Worm (Caenorhabditis elegans) whole organism, midembryonic: ENCODE results near the gene str-162.
A peak's percentile ranks its signal among the peaks of the same experiment; 100 is the strongest.

Experiments used
- T22C8.4 ChIP-seq: fragments of 200-800 bp; sonication (Bioruptor generic); IDR thresholded peaks from 2 replicates; pipeline ENCODE4 v1.3.6; 2022; ENCODE audit warnings: missing genetic modification characterization, missing compliant biosample characterization
- cog-1 ChIP-seq: sonication (generic microtip); optimal IDR thresholded peaks from 2 replicates; lab custom pipeline; 2016; ENCODE audit warnings: missing genetic modification characterization, missing compliant biosample characterization
- flt-1 ChIP-seq: fragments of 200-800 bp; sonication (Bioruptor generic); IDR thresholded peaks from 2 replicates; pipeline ENCODE4 v1.3.6; 2022; ENCODE audit warnings: missing genetic modification characterization, missing compliant biosample characterization
- klf-2 ChIP-seq: fragments of 200-800 bp; sonication (Bioruptor generic); conservative IDR thresholded peaks from 2 replicates; pipeline ENCODE4 v1.3.6; 2022; ENCODE audit warnings: missing genetic modification reagents, missing genetic modification characterization, missing compliant biosample characterization
- med-1 ChIP-seq: sonication (generic microtip); optimal IDR thresholded peaks from 2 replicates; lab custom pipeline; 2017; ENCODE audit warnings: missing genetic modification characterization, mild to moderate bottlenecking, missing compliant biosample characterization, antibody characterized with exemption, missing genetic modification reagents; ENCODE audit not compliant: insufficient read depth
- ref-1 ChIP-seq: fragments of 200-800 bp; sonication (Bioruptor generic); conservative IDR thresholded peaks from 2 replicates; pipeline ENCODE4 v1.3.6; 2022; ENCODE audit warnings: missing genetic modification reagents, missing genetic modification characterization, missing compliant biosample characterization
- tab-1 ChIP-seq: fragments of 200-800 bp; sonication (Bioruptor generic); IDR thresholded peaks from 2 replicates; pipeline ENCODE4 v1.3.6; 2022; ENCODE audit warnings: missing genetic modification characterization, missing compliant biosample characterization
- ztf-23 ChIP-seq: fragments of 200-800 bp; sonication (Bioruptor generic); IDR thresholded peaks from 2 replicates; pipeline ENCODE4 v1.3.6; 2022; ENCODE audit warnings: missing genetic modification reagents, missing genetic modification characterization, missing compliant biosample characterization
- ztf-29 ChIP-seq: fragments of 200-800 bp; sonication (Bioruptor generic); IDR thresholded peaks from 2 replicates; pipeline ENCODE4 v1.3.6; 2022; ENCODE audit warnings: missing genetic modification reagents, missing genetic modification characterization, missing compliant biosample characterization

Gene str-162

ce11 chrIV:4992089-4992488, at the start of gene str-162:
Gene str-162 (plus strand): TSS chrIV:4992389.
- TF ChIP-seq klf-2 (GFP tag; lab: Robert Waterston, UW), result no peak
- TF ChIP-seq cog-1 (tag; lab: Kevin White, UChicago), result no peak
- TF ChIP-seq flt-1, result no peak
- no peak for TF ChIP-seq ztf-23 (GFP tag; lab: Robert Waterston, UW)
- no peak for TF ChIP-seq ref-1 (GFP tag; lab: Robert Waterston, UW)
- no peak for TF ChIP-seq T22C8.4
- no peak for TF ChIP-seq tab-1
- TF ChIP-seq ztf-29 (GFP tag; lab: Robert Waterston, UW), result no peak
- TF ChIP-seq med-1 (GFP tag; lab: Kevin White, UChicago), result no peak

DNA sequence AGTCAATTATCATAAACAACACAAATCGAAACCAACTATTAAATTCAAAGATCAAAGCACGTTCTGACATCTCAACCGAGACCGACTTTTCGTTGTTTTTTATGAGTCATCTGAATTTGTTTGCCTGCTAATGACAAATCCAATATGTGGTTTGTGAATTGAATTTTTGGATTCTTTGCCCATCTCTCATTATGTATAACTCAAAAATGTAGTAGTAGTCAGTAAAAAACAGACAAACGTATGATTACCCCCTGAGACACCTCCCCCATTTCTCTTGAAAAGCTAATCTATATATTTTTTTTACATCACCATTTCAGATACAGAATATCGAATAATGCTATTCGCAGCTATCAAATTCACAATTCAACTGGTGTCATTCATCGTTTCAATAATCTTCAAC, 46.4 kb upstream of the str-162 start, which contains the start of gene str-169:
Gene str-169 (plus strand): TSS at position 301 of the 400 bp plus-strand sequence.
- TF ChIP-seq med-1 (GFP tag; lab: Kevin White, UChicago) (no peak), T22C8.4 (no peak), ztf-29 (GFP tag; lab: Robert Waterston, UW) (no peak), ref-1 (GFP tag; lab: Robert Waterston, UW) (no peak), flt-1 (no peak), cog-1 (tag; lab: Kevin White, UChicago) (no peak), tab-1 (no peak), klf-2 (GFP tag; lab: Robert Waterston, UW) (no peak), ztf-23 (GFP tag; lab: Robert Waterston, UW) (no peak)

DNA sequence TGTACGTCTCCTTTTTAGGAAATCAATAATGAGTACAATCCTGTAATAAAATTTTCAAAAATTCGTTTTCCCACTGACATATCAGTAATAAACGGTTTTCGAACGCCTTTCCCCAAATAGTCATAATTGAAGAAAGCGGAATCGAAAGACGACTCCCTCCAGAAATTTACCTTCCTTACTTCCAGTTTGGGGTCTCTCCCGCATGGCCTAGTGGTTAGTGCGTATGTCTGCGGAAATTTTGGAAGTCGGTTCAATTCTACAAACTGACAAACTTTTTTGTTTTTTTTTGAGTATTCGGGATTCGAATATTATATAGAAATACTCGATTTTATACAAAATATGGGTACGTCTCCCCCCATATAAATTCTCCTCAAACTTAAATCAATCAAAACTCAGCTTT, 42.5 kb upstream of the str-162 start:
- TF ChIP-seq T22C8.4 (peak; percentile 69), ref-1 (GFP tag; lab: Robert Waterston, UW) (peak; percentile 45; the same call in 1 of the 2 replicates)

- TF ChIP-seq med-1 (GFP tag; lab: Kevin White, UChicago) (no peak), cog-1 (tag; lab: Kevin White, UChicago) (no peak), flt-1 (no peak), tab-1 (no peak), ref-1 (GFP tag; lab: Robert Waterston, UW) (no peak), ztf-29 (GFP tag; lab: Robert Waterston, UW) (no peak), ztf-23 (GFP tag; lab: Robert Waterston, UW) (no peak), klf-2 (GFP tag; lab: Robert Waterston, UW) (no peak), T22C8.4 (no peak)
These were observed 38.3 kb upstream of the str-162 start, which contains the start of gene str-163 for ce11 chrIV:4953887-4954286. Gene str-163 (plus strand): TSS chrIV:4954187.

DNA sequence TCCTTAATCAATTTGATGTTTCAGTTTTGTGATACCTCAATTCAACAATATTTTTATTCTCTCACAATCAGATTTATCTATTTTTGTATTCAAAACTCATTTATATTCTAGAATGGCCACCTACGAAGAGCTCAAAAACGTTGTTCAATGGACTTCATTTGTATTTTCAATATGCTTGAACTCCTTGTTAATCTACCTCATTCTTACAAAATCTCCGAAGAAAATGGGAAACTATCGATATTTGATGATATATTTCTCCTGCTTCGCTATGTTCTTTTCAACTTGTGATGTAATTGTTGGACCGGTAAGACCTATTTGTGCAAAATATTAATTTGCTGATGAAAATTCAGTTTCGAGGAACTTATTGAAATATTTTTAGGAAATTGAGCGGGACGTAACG, 31.6 kb upstream of the str-162 start, which contains the start of gene str-164:
Gene str-164 (plus strand): TSS at position 113 of the 400 bp plus-strand sequence.
- TF ChIP-seq T22C8.4 (no peak), ref-1 (GFP tag; lab: Robert Waterston, UW) (no peak), cog-1 (tag; lab: Kevin White, UChicago) (no peak), ztf-23 (GFP tag; lab: Robert Waterston, UW) (no peak), tab-1 (no peak)

ce11 chrIV:4963834-4964233, 28.4 kb upstream of the str-162 start, which contains the start of gene txt-3:
Gene txt-3 (plus strand): TSS chrIV:4963958.
- TF ChIP-seq tab-1 (no peak), cog-1 (tag; lab: Kevin White, UChicago) (no peak), klf-2 (GFP tag; lab: Robert Waterston, UW) (no peak), ref-1 (GFP tag; lab: Robert Waterston, UW) (no peak), T22C8.4 (no peak), ztf-29 (GFP tag; lab: Robert Waterston, UW) (no peak)

DNA sequence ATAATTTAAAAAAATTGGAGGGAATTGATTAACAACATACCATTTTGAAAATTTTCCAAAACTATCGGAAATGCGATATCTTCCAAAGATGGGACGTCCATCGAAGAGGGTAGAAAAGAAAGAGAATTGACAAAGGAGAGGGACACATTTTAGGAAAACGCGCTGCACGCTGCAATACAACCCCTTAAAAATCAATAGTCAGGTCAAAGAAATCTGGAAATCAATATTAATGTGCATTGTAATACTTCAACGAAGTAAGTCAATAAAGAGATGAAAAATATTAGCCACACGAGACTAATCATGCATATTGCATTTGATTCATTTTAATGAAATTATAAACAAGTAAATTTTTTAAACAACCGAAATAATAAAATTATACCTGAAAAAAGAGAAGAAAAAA, 22.8 kb upstream of the str-162 start, which contains the start of gene Y9C9A.13:
Gene Y9C9A.13 (minus strand): TSS at position 101 of the 400 bp plus-strand sequence.
- TF ChIP-seq cog-1 (tag; lab: Kevin White, UChicago) (no peak), ref-1 (GFP tag; lab: Robert Waterston, UW) (no peak), ztf-29 (GFP tag; lab: Robert Waterston, UW) (no peak), flt-1 (no peak)

ce11 chrIV:4975995-4976394, 16.2 kb upstream of the str-162 start, which contains the start of gene Y9C9A.16:
Gene Y9C9A.16 (minus strand): TSS chrIV:4976125.
- TF ChIP-seq ztf-29 (GFP tag; lab: Robert Waterston, UW), result no peak
- no peak for TF ChIP-seq klf-2 (GFP tag; lab: Robert Waterston, UW)
- no peak for TF ChIP-seq ref-1 (GFP tag; lab: Robert Waterston, UW)
- TF ChIP-seq cog-1 (tag; lab: Kevin White, UChicago), result no peak
- TF ChIP-seq flt-1, result no peak
- TF ChIP-seq T22C8.4, result no peak
- no peak for TF ChIP-seq med-1 (GFP tag; lab: Kevin White, UChicago)
- TF ChIP-seq tab-1, result no peak

ce11 chrIV:4977176-4977693, 15.0 kb upstream of the str-162 start, which contains the start of gene E03H12.5:
Gene E03H12.5 (plus strand): TSS chrIV:4977226.
- no peak for TF ChIP-seq tab-1
- no peak for TF ChIP-seq cog-1 (tag; lab: Kevin White, UChicago)
- TF ChIP-seq ref-1 (GFP tag; lab: Robert Waterston, UW), result no peak
- TF ChIP-seq klf-2 (GFP tag; lab: Robert Waterston, UW), result no peak

DNA sequence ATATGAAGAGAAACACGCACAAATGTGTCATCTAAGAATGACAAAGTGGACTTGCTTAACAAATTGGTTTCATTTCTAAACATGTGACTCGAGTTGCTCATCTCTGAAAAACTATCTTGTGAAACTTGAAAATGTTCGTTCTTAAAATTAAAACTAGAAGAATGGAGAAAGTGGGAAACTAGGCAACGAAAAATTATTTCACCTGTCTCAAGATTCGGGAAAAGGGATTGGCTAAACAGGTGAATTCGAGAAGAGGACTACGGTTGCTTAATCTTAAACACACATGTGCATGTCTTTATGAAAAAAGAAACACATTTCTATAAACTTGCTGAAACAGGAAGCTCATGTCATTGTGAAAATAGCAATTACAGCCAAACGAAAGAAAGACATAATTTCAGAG, 11.2 kb upstream of the str-162 start, which contains the start of gene srz-24:
Gene srz-24 (minus strand): TSS at position 101 of the 400 bp plus-strand sequence.
- TF ChIP-seq flt-1 (no peak), ztf-29 (GFP tag; lab: Robert Waterston, UW) (no peak), T22C8.4 (no peak), tab-1 (no peak), ztf-23 (GFP tag; lab: Robert Waterston, UW) (no peak), klf-2 (GFP tag; lab: Robert Waterston, UW) (no peak)
